Worm (Caenorhabditis elegans) whole organism, late embryonic: ENCODE measurements around the gene nhr-190.

Experiments used
- ama-1 ChIP-seq: fragments of 150-350 bp; optimal IDR thresholded peaks from 2 replicates; lab custom pipeline; 2014
- ceh-22 ChIP-seq: sonication (generic microtip); optimal IDR thresholded peaks from 2 replicates; lab custom pipeline; 2017; ENCODE audit warnings: missing biosample characterization, missing genetic modification characterization
- ceh-30 ChIP-seq: fragments of 150-350 bp; optimal IDR thresholded peaks from 2 replicates; lab custom pipeline; 2014; ENCODE audit warnings: missing biosample characterization, missing genetic modification characterization
- ceh-6 ChIP-seq: fragments of 200-800 bp; sonication (Bioruptor generic); optimal IDR thresholded peaks from 2 replicates; lab custom pipeline; 2018; ENCODE audit warnings: mild to moderate bottlenecking, missing genetic modification characterization, missing compliant biosample characterization
- dmd-4 ChIP-seq: sonication (generic microtip); optimal IDR thresholded peaks from 2 replicates; lab custom pipeline; 2016; ENCODE audit warnings: borderline replicate concordance, missing genetic modification characterization, missing compliant biosample characterization
- elt-4 ChIP-seq: sonication (generic microtip); optimal IDR thresholded peaks from 2 replicates; lab custom pipeline; 2016; ENCODE audit warnings: missing genetic modification characterization, missing compliant biosample characterization
- fkh-10 ChIP-seq: fragments of 150-350 bp; optimal IDR thresholded peaks from 2 replicates; lab custom pipeline; 2014; ENCODE audit warnings: missing biosample characterization, missing genetic modification reagents, missing genetic modification characterization
- hlh-8 ChIP-seq: sonication (generic microtip); optimal IDR thresholded peaks from 2 replicates; lab custom pipeline; 2016; ENCODE audit warnings: missing genotype, missing genetic modification characterization, missing compliant biosample characterization
- lim-6 ChIP-seq: sonication (generic microtip); optimal IDR thresholded peaks from 2 replicates; lab custom pipeline; 2016; ENCODE audit warnings: missing genetic modification characterization, missing compliant biosample characterization
- madf-2 ChIP-seq: sonication (generic microtip); optimal IDR thresholded peaks from 2 replicates; lab custom pipeline; 2017; ENCODE audit warnings: missing genetic modification characterization, missing compliant biosample characterization
- mec-3 ChIP-seq: sonication (generic microtip); optimal IDR thresholded peaks from 2 replicates; lab custom pipeline; 2016; ENCODE audit warnings: borderline replicate concordance, missing genetic modification characterization, missing compliant biosample characterization
- rnt-1 ChIP-seq: sonication (generic microtip); optimal IDR thresholded peaks from 2 replicates; lab custom pipeline; 2016; ENCODE audit warnings: missing genetic modification characterization, missing compliant biosample characterization
- sdc-2 ChIP-seq: sonication (generic microtip); optimal IDR thresholded peaks from 2 replicates; lab custom pipeline; 2016; ENCODE audit warnings: missing genotype, missing genetic modification characterization, missing compliant biosample characterization
- sox-4 ChIP-seq: sonication (generic microtip); optimal IDR thresholded peaks from 2 replicates; lab custom pipeline; 2017; ENCODE audit warnings: mild to moderate bottlenecking, missing genetic modification characterization, inconsistent platforms, missing compliant biosample characterization

DNA sequence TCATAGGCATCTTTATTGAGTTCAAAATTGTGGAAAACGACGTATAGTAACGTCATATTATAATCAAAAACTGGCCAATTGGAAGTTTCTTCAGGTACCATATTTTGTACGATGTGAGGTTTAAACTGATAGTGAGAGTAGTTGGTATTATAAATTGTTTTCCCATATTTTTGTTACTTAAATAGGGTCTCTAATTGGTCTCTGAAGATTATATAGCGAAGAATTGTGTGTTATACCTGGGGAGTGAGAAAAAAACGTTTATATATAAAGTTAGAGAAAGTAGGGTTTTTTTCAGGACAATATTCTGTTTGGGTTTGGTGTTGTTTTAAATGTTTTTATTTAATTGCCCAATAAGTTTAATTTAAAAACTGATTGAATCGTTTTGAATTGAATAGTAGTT, 17.8 kb downstream of the nhr-190 start, which contains the start of gene srt-17:
- TF ChIP-seq ceh-22 (tag; lab: Kevin White, UChicago), result no peak
- TF ChIP-seq sdc-2 (tag; lab: Kevin White, UChicago), result no peak
- TF ChIP-seq rnt-1 (tag; lab: Kevin White, UChicago), result no peak
- no peak for TF ChIP-seq fkh-10 (GFP tag; lab: Kevin White, UChicago)
- no peak for TF ChIP-seq elt-4
- no peak for TF ChIP-seq ceh-30 (tag; lab: Kevin White, UChicago)
- TF ChIP-seq ceh-6 (GFP tag; lab: Kevin White, UChicago), result no peak
- no peak for TF ChIP-seq hlh-8 (tag; lab: Kevin White, UChicago)
- TF ChIP-seq madf-2 (tag; lab: Kevin White, UChicago), result no peak
- no peak for TF ChIP-seq ama-1 (lab: Kevin White, UChicago)
- no peak for TF ChIP-seq lim-6 (tag; lab: Kevin White, UChicago)
- TF ChIP-seq mec-3 (tag; lab: Kevin White, UChicago), result no peak
- no peak for TF ChIP-seq dmd-4 (tag; lab: Kevin White, UChicago)
- TF ChIP-seq sox-4 (tag; lab: Kevin White, UChicago), result no peak
